Worm (Caenorhabditis elegans): ENCODE results near the gene lgc-21.
A peak's percentile ranks its signal among the peaks of the same experiment; 100 is the strongest.

Gene lgc-21

ce11 chrX:14015808-14016207 is 52.0 kb downstream of the lgc-21 start (continued):
- TF ChIP-seq hif-1 (tag; optimal IDR thresholded peaks at IDR 0.05), result peak in 1 of 2 experiments; percentile 59

ce11 chrX:14015366-14015765 is 52.4 kb downstream of the lgc-21 start, which contains the start of gene C04C11.25:
Gene C04C11.25 (minus strand): TSS chrX:14015466.
- TF ChIP-seq ceh-32 (tag; optimal IDR thresholded peaks at IDR 0.05; ENCODE audit: poor library complexity), result no peak
- peak; percentile 78 for TF ChIP-seq nhr-28 (tag; optimal IDR thresholded peaks at IDR 0.05)
